Fruit fly (Drosophila melanogaster) whole organism, embryonic: ENCODE measurements around the gene Ubc6.

ENCODE experiments used
- ATbp ChIP-seq: fragments of 200-800 bp; sonication (Bioruptor generic); optimal IDR thresholded peaks from 2 replicates; lab custom pipeline; 2017; ENCODE audit warnings: missing biosample characterization, mild to moderate bottlenecking, missing genetic modification characterization, missing genetic modification reagents
- B-H2 ChIP-seq: fragments of 200-800 bp; sonication (Bioruptor generic); optimal IDR thresholded peaks from 2 replicates; lab custom pipeline; 2018; ENCODE audit warnings: missing biosample characterization, mild to moderate bottlenecking, missing genetic modification characterization
- C15 ChIP-seq: fragments of 200-800 bp; sonication (Bioruptor generic); IDR thresholded peaks from 3 replicates; pipeline ENCODE4 v1.3.6; 2022; ENCODE audit warnings: missing biosample characterization, missing genetic modification characterization
- CG10366 ChIP-seq: fragments of 200-800 bp; sonication (Bioruptor generic); IDR thresholded peaks from 2 replicates; pipeline ENCODE4 v1.3.6; 2022; ENCODE audit warnings: missing biosample characterization, missing genetic modification characterization
- CG10431 ChIP-seq: fragments of 200-800 bp; sonication (Bioruptor generic); optimal IDR thresholded peaks from 3 replicates; lab custom pipeline; 2018; ENCODE audit warnings: missing biosample characterization, mild to moderate bottlenecking, missing genetic modification characterization
- CG10565 ChIP-seq: fragments of 200-800 bp; sonication (Bioruptor generic); optimal IDR thresholded peaks from 3 replicates; lab custom pipeline; 2016; ENCODE audit warnings: missing biosample characterization, mild to moderate bottlenecking, missing genetic modification characterization
- CG13123 ChIP-seq: fragments of 200-800 bp; sonication (Bioruptor generic); optimal IDR thresholded peaks from 2 replicates; lab custom pipeline; 2016; ENCODE audit warnings: missing biosample characterization, missing genetic modification characterization
- CG14965 ChIP-seq: fragments of 200-800 bp; sonication (Bioruptor generic); optimal IDR thresholded peaks from 2 replicates; lab custom pipeline; 2016; ENCODE audit warnings: missing biosample characterization, missing genetic modification characterization, borderline replicate concordance
- CG15479 ChIP-seq: fragments of 200-800 bp; sonication (Bioruptor generic); optimal IDR thresholded peaks from 3 replicates; lab custom pipeline; 2019; ENCODE audit warnings: missing biosample characterization, mild to moderate bottlenecking, missing genetic modification characterization, moderate library complexity
- CG15514 ChIP-seq: fragments of 200-800 bp; sonication (Bioruptor generic); optimal IDR thresholded peaks from 3 replicates; lab custom pipeline; 2017; ENCODE audit warnings: missing biosample characterization, missing genetic modification characterization, mild to moderate bottlenecking, moderate library complexity, missing genetic modification reagents
- CG16815 ChIP-seq: fragments of 200-800 bp; sonication (Bioruptor generic); optimal IDR thresholded peaks from 3 replicates; lab custom pipeline; 2017; ENCODE audit warnings: missing biosample characterization, mild to moderate bottlenecking, missing genetic modification characterization
- CG1792 ChIP-seq: fragments of 200-800 bp; sonication (Bioruptor generic); optimal IDR thresholded peaks from 2 replicates; lab custom pipeline; 2016; ENCODE audit warnings: missing biosample characterization, missing genetic modification characterization
- CG2120 ChIP-seq: fragments of 200-800 bp; sonication (Bioruptor generic); optimal IDR thresholded peaks from 3 replicates; lab custom pipeline; 2016; ENCODE audit warnings: missing biosample characterization, missing genetic modification characterization
- CG30020 ChIP-seq: fragments of 200-800 bp; optimal IDR thresholded peaks from 2 replicates; lab custom pipeline; 2019; ENCODE audit warnings: missing biosample characterization, mild to moderate bottlenecking, missing genetic modification characterization, moderate library complexity
- CG30431 ChIP-seq: fragments of 200-800 bp; sonication (Bioruptor generic); optimal IDR thresholded peaks from 2 replicates; lab custom pipeline; 2017; ENCODE audit warnings: missing biosample characterization, missing genetic modification characterization
- CG3726 ChIP-seq: fragments of 200-800 bp; sonication (Bioruptor generic); IDR thresholded peaks from 3 replicates; pipeline ENCODE4, ENCODE4 v1.3.6; 2022; ENCODE audit warnings: missing biosample characterization, missing genetic modification characterization
- CG4328 ChIP-seq: fragments of 200-800 bp; sonication (Bioruptor generic); optimal IDR thresholded peaks from 3 replicates; lab custom pipeline; 2017; ENCODE audit warnings: missing biosample characterization, missing genetic modification reagents, missing genetic modification characterization
- CG4617 ChIP-seq: fragments of 200-800 bp; sonication (Bioruptor generic); optimal IDR thresholded peaks from 3 replicates; lab custom pipeline; 2016; ENCODE audit warnings: missing biosample characterization, missing genetic modification characterization, borderline replicate concordance
- CG7271 ChIP-seq: fragments of 200-800 bp; sonication (Bioruptor generic); optimal IDR thresholded peaks from 2 replicates; lab custom pipeline; 2018; ENCODE audit warnings: missing biosample characterization, mild to moderate bottlenecking, missing genetic modification characterization, moderate library complexity
- CG7987 ChIP-seq: fragments of 200-800 bp; sonication (Bioruptor generic); optimal IDR thresholded peaks from 2 replicates; lab custom pipeline; 2018; ENCODE audit warnings: missing biosample characterization, mild to moderate bottlenecking, missing genetic modification characterization, moderate library complexity
- CG8944 ChIP-seq: fragments of 200-800 bp; sonication (Bioruptor generic); optimal IDR thresholded peaks from 3 replicates; lab custom pipeline; 2016; ENCODE audit warnings: missing biosample characterization, missing genetic modification characterization
- CG9609 ChIP-seq: fragments of 200-800 bp; sonication (Bioruptor generic); optimal IDR thresholded peaks from 3 replicates; lab custom pipeline; 2016; ENCODE audit warnings: missing biosample characterization, missing genetic modification characterization
- CG9797 ChIP-seq: fragments of 200-800 bp; sonication (Bioruptor generic); optimal IDR thresholded peaks from 3 replicates; lab custom pipeline; 2018; ENCODE audit warnings: missing biosample characterization, mild to moderate bottlenecking, missing genetic modification characterization
- CG9876 ChIP-seq: fragments of 200-800 bp; sonication (Bioruptor generic); optimal IDR thresholded peaks from 2 replicates; lab custom pipeline; 2016; ENCODE audit warnings: missing biosample characterization, missing genetic modification characterization
- D19B ChIP-seq: fragments of 200-800 bp; sonication (Bioruptor generic); optimal IDR thresholded peaks from 2 replicates; lab custom pipeline; 2017; ENCODE audit warnings: missing biosample characterization, mild to moderate bottlenecking, missing genetic modification characterization
- E2f2 ChIP-seq: fragments of 200-800 bp; sonication (Bioruptor generic); IDR thresholded peaks from 2 replicates; pipeline ENCODE4 v1.3.6; 2022; ENCODE audit warnings: missing biosample characterization, missing genetic modification characterization
- GATAe ChIP-seq: fragments of 200-800 bp; sonication (Bioruptor generic); conservative IDR thresholded peaks from 2 replicates; pipeline ENCODE4 v1.3.6; 2022; ENCODE audit warnings: missing biosample characterization, missing genetic modification characterization
- H15 ChIP-seq: fragments of 200-800 bp; sonication (Bioruptor generic); IDR thresholded peaks from 3 replicates; pipeline ENCODE4 v1.3.6; 2022; ENCODE audit warnings: missing biosample characterization, missing genetic modification characterization
- Jarid2 ChIP-seq: fragments of 200-800 bp; sonication (Bioruptor generic); optimal IDR thresholded peaks from 3 replicates; lab custom pipeline; 2017; ENCODE audit warnings: mild to moderate bottlenecking, missing biosample characterization, missing genetic modification reagents, missing genetic modification characterization
- Lpt ChIP-seq: fragments of >200 bp; optimal IDR thresholded peaks from 2 replicates; lab custom pipeline; 2018; ENCODE audit warnings: missing biosample characterization, missing genetic modification characterization
- bcd ChIP-seq: fragments of 200-800 bp; sonication (Bioruptor generic); optimal IDR thresholded peaks from 2 replicates; lab custom pipeline; 2017; ENCODE audit warnings: missing biosample characterization, mild to moderate bottlenecking, missing genetic modification characterization
- caup ChIP-seq: fragments of 200-800 bp; sonication (Bioruptor generic); optimal IDR thresholded peaks from 3 replicates; lab custom pipeline; 2017; ENCODE audit warnings: missing biosample characterization, mild to moderate bottlenecking, missing genetic modification characterization, moderate library complexity; ENCODE audit not compliant: severe bottlenecking
- cg ChIP-seq: fragments of 200-800 bp; sonication (Bioruptor generic); optimal IDR thresholded peaks from 3 replicates; lab custom pipeline; 2019; ENCODE audit warnings: missing biosample characterization, mild to moderate bottlenecking, missing genetic modification characterization, moderate library complexity
- esg ChIP-seq: fragments of 200-800 bp; sonication (Bioruptor generic); conservative IDR thresholded peaks from 2 replicates; pipeline ENCODE4 v1.3.6; 2022; ENCODE audit warnings: missing biosample characterization, missing genetic modification characterization
- fru ChIP-seq: fragments of >200 bp; optimal IDR thresholded peaks from 2 replicates; lab custom pipeline; 2017
- grau ChIP-seq: fragments of 200-800 bp; optimal IDR thresholded peaks from 3 replicates; lab custom pipeline; 2019; ENCODE audit warnings: missing biosample characterization, mild to moderate bottlenecking, missing genetic modification characterization, moderate library complexity
- gt ChIP-seq: fragments of 200-800 bp; sonication (Bioruptor generic); IDR thresholded peaks from 2 replicates; pipeline ENCODE4 v1.3.6; 2022; ENCODE audit warnings: missing biosample characterization, missing genetic modification characterization
- ind ChIP-seq: fragments of 200-800 bp; sonication (Bioruptor generic); optimal IDR thresholded peaks from 3 replicates; lab custom pipeline; 2016; ENCODE audit warnings: missing biosample characterization, missing genetic modification characterization
- kah ChIP-seq: fragments of 200-800 bp; sonication (Bioruptor generic); optimal IDR thresholded peaks from 2 replicates; lab custom pipeline; 2018; ENCODE audit warnings: missing biosample characterization, mild to moderate bottlenecking, missing genetic modification characterization
- klu ChIP-seq: fragments of 200-800 bp; sonication (Bioruptor generic); IDR thresholded peaks from 2 replicates; pipeline ENCODE4 v1.3.6; 2022; ENCODE audit warnings: missing biosample characterization, missing genetic modification characterization
- pan ChIP-seq, 4 experiments: fragments of >200 bp in 3 of 4; fragments of 200-800 bp in 1 of 4; sonication (Bioruptor generic) in 1 of 4; optimal IDR thresholded peaks in 3 of 4; IDR thresholded peaks in 1 of 4; 2 replicates each; pipeline versions ENCODE4 v1.3.6 to Lab custom; 2017 to 2022; ENCODE audit warnings: missing biosample characterization in 2 of 4, missing genetic modification characterization in 2 of 4, mixed read lengths in 1 of 4
- pb ChIP-seq: fragments of 200-800 bp; sonication (Bioruptor generic); optimal IDR thresholded peaks from 3 replicates; lab custom pipeline; 2016; ENCODE audit warnings: missing biosample characterization, missing genetic modification characterization
- run ChIP-seq: fragments of 200-800 bp; sonication (Bioruptor generic); optimal IDR thresholded peaks from 3 replicates; lab custom pipeline; 2018; ENCODE audit warnings: missing biosample characterization, mild to moderate bottlenecking, missing genetic modification characterization
- sens ChIP-seq: fragments of 200-800 bp; sonication (Bioruptor generic); peaks from one replicate; lab custom pipeline; 2016; ENCODE audit warnings: missing biosample characterization, missing genetic modification characterization
- slp2 ChIP-seq: fragments of 200-800 bp; sonication (Bioruptor generic); optimal IDR thresholded peaks from 2 replicates; lab custom pipeline; 2016; ENCODE audit warnings: missing biosample characterization, missing genetic modification characterization
- so ChIP-seq: fragments of 200-800 bp; sonication (Bioruptor generic); IDR thresholded peaks from 3 replicates; pipeline ENCODE4 v1.3.6; 2022; ENCODE audit warnings: missing biosample characterization, missing genetic modification characterization
- tll ChIP-seq, 2 experiments: fragments of 200-800 bp in 1 of 2; fragments of >200 bp in 1 of 2; sonication (Bioruptor generic) in 1 of 2; optimal IDR thresholded peaks; 2 replicates each; lab custom pipeline; 2017 to 2019; ENCODE audit warnings: missing biosample characterization in 2 of 2, missing genetic modification characterization in 2 of 2, mild to moderate bottlenecking in 1 of 2, moderate library complexity in 1 of 2
- usp ChIP-seq: fragments of >200 bp; optimal IDR thresholded peaks from 2 replicates; lab custom pipeline; 2017; ENCODE audit warnings: missing biosample characterization, missing genetic modification characterization
- wdn ChIP-seq: fragments of 200-800 bp; sonication (Bioruptor generic); IDR thresholded peaks from 2 replicates; pipeline ENCODE4 v1.3.6; 2022; ENCODE audit warnings: missing biosample characterization, missing genetic modification characterization
- yki ChIP-seq: fragments of >200 bp; optimal IDR thresholded peaks from 3 replicates; lab custom pipeline; 2018

Gene Ubc6

DNA sequence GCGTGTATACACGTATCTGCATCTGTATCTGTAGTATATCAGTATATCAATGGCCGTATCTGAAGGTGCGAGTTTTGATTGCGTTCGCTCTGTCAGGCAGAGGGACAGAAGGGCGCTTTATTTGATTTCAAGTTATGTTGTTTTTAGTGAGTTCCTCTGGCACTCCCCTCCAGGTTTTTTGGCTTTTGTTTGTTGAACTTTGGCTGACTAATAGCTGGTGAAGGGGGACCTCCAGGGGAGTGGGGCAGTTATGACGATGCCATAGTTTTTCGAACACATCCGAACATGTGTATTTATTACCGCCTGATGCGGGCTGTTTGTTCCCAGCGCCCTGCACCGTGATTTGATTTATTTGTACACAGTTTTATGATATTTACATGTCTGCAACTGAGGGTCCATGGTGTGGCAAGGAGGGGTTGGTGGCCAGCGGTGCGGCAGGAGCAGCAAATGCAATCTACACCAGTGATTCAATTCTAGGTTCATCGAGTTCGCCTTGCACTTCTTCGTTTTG lies 39.8 kb upstream of the Ubc6 start (continued):
- peak; percentile 32; the same call in 1 of the 2 replicates for TF ChIP-seq E2f2 (GFP tag; lab: Robert Waterston, UW)
- no peak for TF ChIP-seq CG14965
- TF ChIP-seq cg = peak; percentile 75
- TF ChIP-seq Lpt (GFP tag; lab: Kevin White, UChicago) = no peak
- TF ChIP-seq tll (GFP tag; optimal IDR thresholded peaks at IDR 0.05; lab: Kevin White, UChicago) = peak in 1 of 2 experiments; percentile 52
- TF ChIP-seq CG10431 (GFP tag; lab: Kevin White, UChicago) = no peak
- TF ChIP-seq CG8944 (GFP tag; lab: Kevin White, UChicago) = peak; percentile 9
- TF ChIP-seq CG13123 (GFP tag; lab: Kevin White, UChicago) = no peak
- TF ChIP-seq usp = no peak
- TF ChIP-seq fru = no peak
- peak; percentile 26 for TF ChIP-seq grau (tag; lab: Kevin White, UChicago)
- no peak for TF ChIP-seq wdn
- peak; percentile 45 for TF ChIP-seq Jarid2
- TF ChIP-seq CG1792 = no peak
- TF ChIP-seq run (tag; lab: Kevin White, UChicago) = peak; percentile 56
- TF ChIP-seq CG15514 = no peak
- TF ChIP-seq slp2 (GFP tag; lab: Kevin White, UChicago) = no peak
- TF ChIP-seq klu (GFP tag; lab: Robert Waterston, UW) = no peak
- TF ChIP-seq gt (GFP tag; lab: Robert Waterston, UW) = no peak
- TF ChIP-seq CG10565 (GFP tag; lab: Kevin White, UChicago) = no peak
- peak; percentile 66 for TF ChIP-seq ATbp
- TF ChIP-seq so (GFP tag; lab: Robert Waterston, UW) = peak; percentile 73
- TF ChIP-seq CG15479 (GFP tag; lab: Kevin White, UChicago) = no peak
- TF ChIP-seq ind (GFP tag; lab: Kevin White, UChicago) = no peak
- no peak for TF ChIP-seq CG2120 (GFP tag; lab: Kevin White, UChicago)
- TF ChIP-seq caup (GFP tag; lab: Kevin White, UChicago) = peak; percentile 79
- TF ChIP-seq GATAe = peak; percentile 29; the same call in 1 of the 2 replicates
- no peak for TF ChIP-seq yki (lab: Kevin White, UChicago)
- TF ChIP-seq pb = peak; percentile 34
- TF ChIP-seq H15 (GFP tag; lab: Robert Waterston, UW) = no peak
- no peak for TF ChIP-seq CG9609 (GFP tag; lab: Kevin White, UChicago)
- TF ChIP-seq D19B (GFP tag; lab: Kevin White, UChicago) = no peak

DNA sequence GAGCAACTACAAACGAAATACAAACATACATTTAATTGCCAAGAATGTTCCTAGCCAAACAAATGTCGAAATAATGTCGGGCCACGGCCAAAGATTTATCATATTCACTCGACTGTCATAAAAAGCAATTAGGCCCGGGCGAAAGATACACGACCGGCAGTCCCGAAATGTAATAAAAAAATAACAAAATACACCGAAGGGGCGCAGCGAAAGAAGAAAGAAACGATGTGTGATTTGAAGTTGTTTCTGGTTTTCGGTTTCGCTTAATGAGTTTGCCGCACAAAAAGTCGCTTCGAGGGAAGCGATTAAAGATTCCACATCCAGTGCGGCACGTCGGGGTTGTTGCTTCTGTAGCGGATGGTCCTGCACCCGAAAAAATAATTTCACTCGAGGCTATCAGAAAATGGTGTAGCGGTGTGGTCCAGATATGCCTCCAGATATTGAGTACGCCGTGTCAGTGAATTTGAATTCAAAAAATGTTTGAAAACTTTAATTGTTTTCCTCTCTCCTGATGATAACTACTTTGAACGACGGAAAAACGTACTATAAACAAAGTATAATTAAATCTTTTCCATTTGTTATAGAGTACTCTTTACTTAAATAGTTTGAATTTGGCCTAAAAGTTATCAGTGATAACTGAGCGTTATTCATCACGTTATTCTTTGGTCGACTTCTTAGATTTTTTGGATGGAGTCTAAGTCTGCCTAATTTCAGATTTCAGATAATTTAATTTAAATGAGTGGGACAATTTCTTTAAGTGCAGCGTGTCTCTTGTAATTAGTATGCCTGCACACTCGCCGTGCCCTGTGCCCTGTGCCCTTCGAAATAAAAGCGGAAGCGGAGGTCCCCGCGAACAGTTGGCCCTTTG lies 36.9 kb upstream of the Ubc6 start:
- TF ChIP-seq kah (GFP tag; lab: Kevin White, UChicago) (no peak), CG7987 (GFP tag; lab: Kevin White, UChicago) (no peak), CG3726 (GFP tag; lab: Robert Waterston, UW) (no peak), pan (optimal IDR thresholded peaks at IDR 0.05; lab: Kevin White, UChicago) (no peak), pan (GFP tag; optimal IDR thresholded peaks at IDR 0.05 in 1 of 2, IDR thresholded peaks at IDR 0.05 in 1 of 2) (no peak), B-H2 (GFP tag; lab: Kevin White, UChicago) (no peak), CG7271 (tag; lab: Kevin White, UChicago) (no peak), CG30431 (GFP tag; lab: Kevin White, UChicago) (peak; percentile 35), CG4328 (GFP tag; lab: Kevin White, UChicago) (no peak), CG30020 (peak; percentile 13), CG9797 (GFP tag; lab: Kevin White, UChicago) (no peak), esg (GFP tag; lab: Robert Waterston, UW) (no peak; the same call in 1 of the 2 replicates), CG9876 (GFP tag; lab: Kevin White, UChicago) (peak; percentile 8), bcd (GFP tag; lab: Kevin White, UChicago) (peak; percentile 38), C15 (GFP tag; lab: Robert Waterston, UW) (no peak), CG10366 (GFP tag; lab: Robert Waterston, UW) (no peak), CG16815 (GFP tag; lab: Kevin White, UChicago) (peak; percentile 80), CG4617 (GFP tag; lab: Kevin White, UChicago) (peak; percentile 8), CG2120 (GFP tag; lab: Kevin White, UChicago) (no peak), sens (peak; percentile 97)
